Worm (Caenorhabditis elegans): ENCODE measurements around the gene cox-6B.

DNA sequence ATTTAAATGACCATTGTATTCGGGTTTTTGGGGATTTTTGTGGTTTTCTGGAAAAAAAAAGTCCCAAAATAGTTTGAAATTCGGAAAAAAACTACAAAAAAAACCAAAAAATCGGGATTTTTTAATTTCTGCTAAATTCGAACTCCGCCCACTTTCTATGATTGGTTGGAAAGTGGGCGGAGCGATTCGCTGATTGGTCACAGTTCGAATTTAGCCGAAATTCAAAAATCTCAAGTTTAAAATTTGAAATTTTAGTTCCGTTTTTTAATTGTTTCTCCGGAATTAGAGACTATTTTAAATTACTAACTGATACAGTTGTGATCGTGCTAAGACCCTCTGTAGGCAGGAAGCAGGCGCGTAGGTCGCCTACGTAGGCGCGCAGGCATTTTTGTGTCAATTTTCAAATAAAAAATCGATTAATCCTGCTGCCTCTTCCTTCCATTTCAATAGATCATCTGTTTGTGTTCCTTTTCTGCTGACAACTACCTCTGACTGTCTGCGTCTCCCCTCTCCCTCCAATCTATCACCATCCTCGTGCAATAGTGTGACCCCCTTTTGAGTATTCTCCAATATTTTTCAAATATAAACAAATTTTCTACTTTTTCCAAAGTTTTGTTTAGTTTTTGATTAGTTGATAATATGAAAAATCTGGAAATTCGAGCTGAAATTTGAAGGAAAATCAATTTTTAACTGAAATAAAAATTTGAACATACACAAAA is 116.9 kb downstream of the cox-6B start:
- TF ChIP-seq unc-62 (GFP tag; optimal IDR thresholded peaks at IDR 0.05) (no peak), nhr-12 (tag; optimal IDR thresholded peaks at IDR 0.05) (no peak), sem-2 (GFP tag; optimal IDR thresholded peaks at IDR 0.05) (no peak), bed-3 (GFP tag; optimal IDR thresholded peaks at IDR 0.05) (no peak), elt-3 (tag; optimal IDR thresholded peaks at IDR 0.05) (no peak), lin-13 (tag; optimal IDR thresholded peaks at IDR 0.05) (no peak), mep-1 (tag; optimal IDR thresholded peaks at IDR 0.05) (no peak), sptf-1 (tag; optimal IDR thresholded peaks at IDR 0.05) (no peak), unc-120 (tag; optimal IDR thresholded peaks at IDR 0.05; ENCODE audit: poor library complexity, severe bottlenecking) (no peak), nhr-76 (tag; optimal IDR thresholded peaks at IDR 0.05) (no peak), flh-1 (GFP tag; optimal IDR thresholded peaks at IDR 0.05) (no peak)

Data from whole organism, mixed stage, embryonic.